Worm (Caenorhabditis elegans): ENCODE measurements around the gene clec-221.

Gene clec-221

ce11 chrV:10954334-10954733, at the start of gene clec-221:
TSS of gene clec-221 (minus strand) at chrV:10954434.
- no peak for TF ChIP-seq mls-2 (tag; optimal IDR thresholded peaks at IDR 0.05)
- TF ChIP-seq zip-8 (tag; optimal IDR thresholded peaks at IDR 0.05) = no peak
- no peak for TF ChIP-seq ceh-39 (tag; optimal IDR thresholded peaks at IDR 0.05)

ce11 chrV:11002434-11002833, 48.2 kb upstream of the clec-221 start, which contains the start of gene F53B7.4:
TSS of gene F53B7.4 (minus strand) at chrV:11002534.
- TF ChIP-seq drap-1 (GFP tag; optimal IDR thresholded peaks at IDR 0.05) (no peak), ceh-83 (GFP tag; optimal IDR thresholded peaks at IDR 0.05) (no peak), ceh-39 (tag; optimal IDR thresholded peaks at IDR 0.05) (no peak), nhr-237 (tag; optimal IDR thresholded peaks at IDR 0.05) (no peak), bed-3 (GFP tag; optimal IDR thresholded peaks at IDR 0.05) (no peak), sem-2 (GFP tag; optimal IDR thresholded peaks at IDR 0.05) (no peak), hlh-1 (tag; optimal IDR thresholded peaks at IDR 0.05) (no peak), nhr-12 (tag; optimal IDR thresholded peaks at IDR 0.05) (no peak), nhr-2 (tag; optimal IDR thresholded peaks at IDR 0.05) (no peak), mls-2 (tag; optimal IDR thresholded peaks at IDR 0.05) (no peak), cnd-1 (tag; optimal IDR thresholded peaks at IDR 0.05) (no peak)

- TF ChIP-seq mep-1 (tag; optimal IDR thresholded peaks at IDR 0.05) (peak; percentile 54), cnd-1 (tag; optimal IDR thresholded peaks at IDR 0.05) (no peak), sem-2 (GFP tag; optimal IDR thresholded peaks at IDR 0.05) (no peak), mab-5 (tag; optimal IDR thresholded peaks at IDR 0.05) (no peak), pha-4 (tag; optimal IDR thresholded peaks at IDR 0.05) (peak; percentile 67), nhr-2 (tag; optimal IDR thresholded peaks at IDR 0.05) (peak; percentile 19), unc-62 (GFP tag; optimal IDR thresholded peaks at IDR 0.05) (no peak), mls-2 (tag; optimal IDR thresholded peaks at IDR 0.05) (no peak), unc-39 (tag; optimal IDR thresholded peaks at IDR 0.05) (no peak), lin-32 (GFP tag; optimal IDR thresholded peaks at IDR 0.05) (no peak), elt-1 (tag; optimal IDR thresholded peaks at IDR 0.05; ENCODE audit: borderline replicate concordance, insufficient read depth) (no peak), ham-2 (GFP tag; optimal IDR thresholded peaks at IDR 0.05) (no peak), ces-1 (GFP tag; optimal IDR thresholded peaks at IDR 0.05) (peak; percentile 86), nhr-28 (tag; optimal IDR thresholded peaks at IDR 0.05) (no peak), elt-3 (tag; optimal IDR thresholded peaks at IDR 0.05) (no peak), tbx-8 (GFP tag; optimal IDR thresholded peaks at IDR 0.05) (no peak), drap-1 (GFP tag; optimal IDR thresholded peaks at IDR 0.05) (no peak), lsy-2 (tag; optimal IDR thresholded peaks at IDR 0.05) (peak; percentile 66), unc-120 (tag; optimal IDR thresholded peaks at IDR 0.05; ENCODE audit: poor library complexity, severe bottlenecking) (no peak), ztf-11 (tag; optimal IDR thresholded peaks at IDR 0.05) (no peak), M03D4.4 (tag; optimal IDR thresholded peaks at IDR 0.05) (no peak), ceh-43 (GFP tag; optimal IDR thresholded peaks at IDR 0.05) (no peak), hlh-1 (tag; optimal IDR thresholded peaks at IDR 0.05) (no peak), ceh-39 (tag; optimal IDR thresholded peaks at IDR 0.05) (peak; percentile 29), nhr-12 (tag; optimal IDR thresholded peaks at IDR 0.05) (no peak), sptf-1 (tag; optimal IDR thresholded peaks at IDR 0.05) (no peak), bed-3 (GFP tag; optimal IDR thresholded peaks at IDR 0.05) (no peak), lin-13 (tag; optimal IDR thresholded peaks at IDR 0.05) (no peak), nhr-237 (tag; optimal IDR thresholded peaks at IDR 0.05) (peak; percentile 44)
Observed at ce11 chrV:11000650-11001049, 46.4 kb upstream of the clec-221 start, which contains the start of gene isy-1. TSS of gene isy-1 (minus strand) at chrV:11000699.

- no peak for TF ChIP-seq zip-8 (tag; optimal IDR thresholded peaks at IDR 0.05)
- TF ChIP-seq hlh-1 (tag; optimal IDR thresholded peaks at IDR 0.05) = no peak
- TF ChIP-seq ceh-83 (GFP tag; optimal IDR thresholded peaks at IDR 0.05) = no peak
- no peak for TF ChIP-seq ces-1 (GFP tag; optimal IDR thresholded peaks at IDR 0.05)
- TF ChIP-seq bed-3 (GFP tag; optimal IDR thresholded peaks at IDR 0.05) = no peak
- no peak for TF ChIP-seq nhr-237 (tag; optimal IDR thresholded peaks at IDR 0.05)
Observed at ce11 chrV:10998797-10999196, 44.6 kb upstream of the clec-221 start, which contains the start of gene F53B7.7. TSS of gene F53B7.7 (plus strand) at chrV:10999097.

ce11 chrV:10991789-10992188, 37.6 kb upstream of the clec-221 start, which contains the start of gene frpr-9:
TSS of gene frpr-9 (plus strand) at chrV:10992089.
- TF ChIP-seq sem-2 (GFP tag; optimal IDR thresholded peaks at IDR 0.05) (no peak), blmp-1 (tag; optimal IDR thresholded peaks at IDR 0.05) (no peak), nhr-12 (tag; optimal IDR thresholded peaks at IDR 0.05) (no peak)

All from whole organism, mixed stage, embryonic.